Worm (Caenorhabditis elegans): ENCODE results near the gene F55H2.7.

- no peak for TF ChIP-seq sma-9 (GFP tag; optimal IDR thresholded peaks at IDR 0.05)
- TF ChIP-seq sma-9 (tag; optimal IDR thresholded peaks at IDR 0.05): no peak
- TF ChIP-seq nhr-237 (tag; optimal IDR thresholded peaks at IDR 0.05): no peak
- no peak for TF ChIP-seq lsy-2 (tag; optimal IDR thresholded peaks at IDR 0.05)
- TF ChIP-seq nhr-23 (tag; optimal IDR thresholded peaks at IDR 0.05): no peak
- TF ChIP-seq elt-1 (tag; optimal IDR thresholded peaks at IDR 0.05): no peak
- TF ChIP-seq aly-2 (tag; optimal IDR thresholded peaks at IDR 0.05): no peak
These were observed 50.2 kb downstream of the F55H2.7 start, which contains the start of gene B0464.6 for ce11 chrIII:9465865-9466264.

Data from whole organism, L2 larva.